Fruit fly (Drosophila melanogaster) whole organism, wandering third instar larva: ENCODE results near the gene CG16789.

Experiments used
- Abd-B ChIP-seq: fragments of >200 bp; optimal IDR thresholded peaks from 2 replicates; lab custom pipeline; 2017; ENCODE audit warnings: missing biosample characterization, missing genetic modification characterization
- CG32264 ChIP-seq: fragments of 200-800 bp; sonication (Bioruptor generic); optimal IDR thresholded peaks from 2 replicates; lab custom pipeline; 2016; ENCODE audit warnings: missing biosample characterization, missing genetic modification characterization
- CG9705 ChIP-seq: fragments of 200-800 bp; sonication (Bioruptor generic); optimal IDR thresholded peaks from 2 replicates; lab custom pipeline; 2018; ENCODE audit warnings: missing biosample characterization, mild to moderate bottlenecking, missing genetic modification characterization
- CrebA ChIP-seq: fragments of 200-800 bp; sonication (Bioruptor generic); optimal IDR thresholded peaks from 2 replicates; lab custom pipeline; 2016; ENCODE audit warnings: missing biosample characterization, mild to moderate bottlenecking, missing genetic modification characterization, borderline replicate concordance
- Dfd ChIP-seq: fragments of >200 bp; optimal IDR thresholded peaks from 2 replicates; lab custom pipeline; 2017; ENCODE audit warnings: missing biosample characterization, missing genetic modification characterization
- Dif ChIP-seq: fragments of 200-275, 200-300 bp; sonication (Bioruptor generic); optimal IDR thresholded peaks from 2 replicates; lab custom pipeline; 2018; ENCODE audit warnings: missing biosample characterization, missing genetic modification characterization; ENCODE audit not compliant: partially characterized antibody
- GATAd ChIP-seq: sonication (Bioruptor generic); optimal IDR thresholded peaks from 2 replicates; lab custom pipeline; 2016; ENCODE audit warnings: missing biosample characterization, missing genetic modification characterization
- HLH106 ChIP-seq: fragments of 200-800 bp; optimal IDR thresholded peaks from 3 replicates; lab custom pipeline; 2019; ENCODE audit warnings: missing biosample characterization, mild to moderate bottlenecking, missing genetic modification characterization, moderate library complexity
- Hnf4 ChIP-seq: fragments of 200-800 bp; sonication (Bioruptor generic); optimal IDR thresholded peaks from 2 replicates; lab custom pipeline; 2016; ENCODE audit warnings: missing biosample characterization, mild to moderate bottlenecking, missing genetic modification characterization
- Hr78 ChIP-seq: fragments of >200 bp; optimal IDR thresholded peaks from 2 replicates; lab custom pipeline; 2017; ENCODE audit warnings: missing biosample characterization, missing genetic modification characterization
- Hr83 ChIP-seq: fragments of 200-300 bp; sonication (Bioruptor generic); optimal IDR thresholded peaks from 2 replicates; lab custom pipeline; 2016; ENCODE audit warnings: missing biosample characterization, mild to moderate bottlenecking, missing genetic modification characterization, moderate library complexity; ENCODE audit not compliant: poor library complexity, severe bottlenecking
- Jra ChIP-seq: sonication (Bioruptor generic); optimal IDR thresholded peaks from 2 replicates; lab custom pipeline; 2016; ENCODE audit warnings: missing biosample characterization, missing genetic modification characterization
- Mio ChIP-seq: sonication (Bioruptor generic); optimal IDR thresholded peaks from 2 replicates; lab custom pipeline; 2016; ENCODE audit warnings: missing biosample characterization, missing genetic modification characterization
- Myc ChIP-seq: fragments of >200 bp; optimal IDR thresholded peaks from 2 replicates; lab custom pipeline; 2017
- N ChIP-seq: fragments of >200 bp; optimal IDR thresholded peaks from 2 replicates; lab custom pipeline; 2018; ENCODE audit warnings: missing biosample characterization, missing external identifiers, missing genetic modification characterization
- OdsH ChIP-seq: fragments of 200-800 bp; sonication (Bioruptor generic); optimal IDR thresholded peaks from 2 replicates; lab custom pipeline; 2016; ENCODE audit warnings: missing biosample characterization, mild to moderate bottlenecking, missing genetic modification characterization
- Rel ChIP-seq, 2 experiments: fragments of 200-800 bp; sonication (Bioruptor generic) in 1 of 2; optimal IDR thresholded peaks; 2 replicates in 1 of 2; 3 replicates in 1 of 2; lab custom pipeline; 2016 to 2019; ENCODE audit warnings: mild to moderate bottlenecking in 2 of 2, missing biosample characterization in 2 of 2, missing genetic modification characterization in 2 of 2, moderate library complexity in 1 of 2
- Sp1 ChIP-seq: fragments of 200-800 bp; sonication (Bioruptor generic); optimal IDR thresholded peaks from 3 replicates; lab custom pipeline; 2019; ENCODE audit warnings: missing biosample characterization, mild to moderate bottlenecking, missing genetic modification characterization, moderate library complexity
- Vsx2 ChIP-seq: fragments of 200-300, 225-300 bp; sonication (Bioruptor generic); optimal IDR thresholded peaks from 2 replicates; lab custom pipeline; 2018; ENCODE audit warnings: missing biosample characterization, missing genetic modification characterization; ENCODE audit not compliant: partially characterized antibody
- br ChIP-seq: fragments of 200-800 bp; sonication (Bioruptor generic); optimal IDR thresholded peaks from 2 replicates; lab custom pipeline; 2016; ENCODE audit warnings: missing biosample characterization, missing genetic modification characterization
- brk ChIP-seq: fragments of 200-800 bp; sonication (Bioruptor generic); optimal IDR thresholded peaks from 2 replicates; lab custom pipeline; 2016; ENCODE audit warnings: missing biosample characterization, mild to moderate bottlenecking, missing genetic modification characterization
- dl ChIP-seq, 2 experiments: fragments of 175-275, 200-275 bp in 1 of 2; fragments of 200-275 bp in 1 of 2; sonication (Bioruptor generic); optimal IDR thresholded peaks; lab custom pipeline; 2018; ENCODE audit warnings: mild to moderate bottlenecking in 2 of 2, missing biosample characterization in 2 of 2, missing genetic modification characterization in 2 of 2, moderate library complexity in 2 of 2; ENCODE audit not compliant: partially characterized antibody in 2 of 2, insufficient read depth in 1 of 2
- dmrt93B ChIP-seq: fragments of 200-800 bp; sonication (Bioruptor generic); optimal IDR thresholded peaks from 2 replicates; lab custom pipeline; 2018; ENCODE audit warnings: missing biosample characterization, mild to moderate bottlenecking, missing genetic modification characterization
- dsf ChIP-seq: sonication (Bioruptor generic); optimal IDR thresholded peaks from 2 replicates; lab custom pipeline; 2016; ENCODE audit warnings: missing biosample characterization, missing genetic modification characterization, borderline replicate concordance
- ey ChIP-seq: fragments of 200-800 bp; sonication (Bioruptor generic); optimal IDR thresholded peaks from 2 replicates; lab custom pipeline; 2016; ENCODE audit warnings: missing biosample characterization, missing genetic modification characterization
- foxo ChIP-seq, 2 experiments: fragments of 200-800 bp; sonication (Bioruptor generic); optimal IDR thresholded peaks; 2 replicates in 1 of 2; 3 replicates in 1 of 2; lab custom pipeline; 2016 to 2017; ENCODE audit warnings: missing biosample characterization in 2 of 2, missing genetic modification characterization in 2 of 2
- fru ChIP-seq: fragments of 200-800 bp; sonication (Bioruptor generic); optimal IDR thresholded peaks from 3 replicates; lab custom pipeline; 2016; ENCODE audit warnings: missing biosample characterization, mild to moderate bottlenecking, missing genetic modification characterization
- h ChIP-seq: fragments of 200-800 bp; sonication (Bioruptor generic); optimal IDR thresholded peaks from 3 replicates; lab custom pipeline; 2016; ENCODE audit warnings: missing biosample characterization, mild to moderate bottlenecking, missing genetic modification characterization
- jim ChIP-seq: fragments of 175-275, 200-325 bp; sonication (Bioruptor generic); optimal IDR thresholded peaks from 2 replicates; lab custom pipeline; 2016; ENCODE audit warnings: missing biosample characterization, mild to moderate bottlenecking, missing genetic modification characterization
- lola ChIP-seq: fragments of >200 bp; optimal IDR thresholded peaks from 2 replicates; lab custom pipeline; 2017; ENCODE audit warnings: missing biosample characterization, missing genetic modification characterization
- pan ChIP-seq: fragments of >200 bp; optimal IDR thresholded peaks from 2 replicates; lab custom pipeline; 2017
- psq ChIP-seq: fragments of 200-800 bp; sonication (Bioruptor generic); optimal IDR thresholded peaks from 3 replicates; lab custom pipeline; 2017; ENCODE audit warnings: missing biosample characterization, mild to moderate bottlenecking, missing genetic modification characterization, moderate library complexity
- rgr ChIP-seq: fragments of 200-800 bp; sonication (Bioruptor generic); optimal IDR thresholded peaks from 3 replicates; lab custom pipeline; 2016; ENCODE audit warnings: missing biosample characterization, mild to moderate bottlenecking, missing genetic modification characterization
- sage ChIP-seq: fragments of 200-800 bp; sonication (Bioruptor generic); optimal IDR thresholded peaks from 2 replicates; lab custom pipeline; 2016; ENCODE audit warnings: missing biosample characterization, mild to moderate bottlenecking, missing genetic modification characterization
- sv ChIP-seq: fragments of 200-800 bp; sonication (Bioruptor generic); optimal IDR thresholded peaks from 3 replicates; lab custom pipeline; 2016; ENCODE audit warnings: missing biosample characterization, missing genetic modification characterization
- tai ChIP-seq: sonication (Bioruptor generic); optimal IDR thresholded peaks from 2 replicates; lab custom pipeline; 2016; ENCODE audit warnings: missing biosample characterization, missing genetic modification characterization
- usp ChIP-seq: fragments of >200 bp; optimal IDR thresholded peaks from 2 replicates; lab custom pipeline; 2017; ENCODE audit warnings: missing biosample characterization, missing genetic modification characterization
- woc ChIP-seq: sonication (Bioruptor generic); optimal IDR thresholded peaks from 2 replicates; lab custom pipeline; 2016; ENCODE audit warnings: missing biosample characterization, mild to moderate bottlenecking, missing genetic modification characterization

Gene CG16789

DNA sequence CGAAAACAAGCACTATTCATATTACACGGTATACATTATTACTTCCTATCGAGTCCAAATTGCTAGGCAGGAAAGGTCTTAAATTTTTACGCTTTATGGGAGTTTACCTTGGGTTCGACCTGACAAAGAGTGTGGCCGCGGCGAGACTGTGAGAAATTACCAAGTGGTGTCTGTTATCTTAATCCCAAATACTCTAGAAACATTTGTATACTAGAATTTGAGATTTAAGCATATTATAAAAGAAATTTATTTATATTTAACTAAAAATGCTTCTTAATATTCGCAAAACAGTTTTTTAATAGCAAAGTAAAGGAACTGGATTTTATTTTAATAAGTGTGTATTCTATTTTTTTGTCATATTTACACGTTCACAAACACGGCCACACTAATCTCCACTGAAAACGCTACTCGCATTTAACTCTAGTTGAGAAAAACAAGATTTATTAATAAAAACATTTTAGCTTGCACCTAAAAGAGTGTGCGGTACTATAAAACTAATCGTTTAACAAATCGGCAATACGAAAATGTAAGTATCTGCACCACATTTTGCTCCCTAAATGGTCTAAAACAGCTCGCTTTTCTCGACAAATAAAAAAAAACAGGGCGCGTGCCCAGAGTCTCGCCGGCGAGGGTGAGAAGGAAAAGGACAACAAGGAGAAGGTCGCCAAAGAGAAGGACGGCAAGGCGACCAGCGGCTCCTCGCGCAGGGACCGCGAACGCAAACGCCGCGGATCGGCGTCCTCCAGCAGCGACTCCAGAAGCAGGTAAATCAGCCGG, 14.1 kb upstream of the CG16789 start, which contains the start of the genes mura and RnpS1:
Gene mura, minus strand, starts transcription at position 148 of the 777 bp plus-strand sequence.
Gene RnpS1, plus strand, starts transcription at position 376 of the 777 bp plus-strand sequence.
- TF ChIP-seq Rel (GFP tag; optimal IDR thresholded peaks at IDR 0.05; lab: Kevin White, UChicago), result no peak
- peak; percentile 58 for TF ChIP-seq Rel (tag; optimal IDR thresholded peaks at IDR 0.05; lab: Kevin White, UChicago)
- TF ChIP-seq br (GFP tag; lab: Kevin White, UChicago), result no peak

DNA sequence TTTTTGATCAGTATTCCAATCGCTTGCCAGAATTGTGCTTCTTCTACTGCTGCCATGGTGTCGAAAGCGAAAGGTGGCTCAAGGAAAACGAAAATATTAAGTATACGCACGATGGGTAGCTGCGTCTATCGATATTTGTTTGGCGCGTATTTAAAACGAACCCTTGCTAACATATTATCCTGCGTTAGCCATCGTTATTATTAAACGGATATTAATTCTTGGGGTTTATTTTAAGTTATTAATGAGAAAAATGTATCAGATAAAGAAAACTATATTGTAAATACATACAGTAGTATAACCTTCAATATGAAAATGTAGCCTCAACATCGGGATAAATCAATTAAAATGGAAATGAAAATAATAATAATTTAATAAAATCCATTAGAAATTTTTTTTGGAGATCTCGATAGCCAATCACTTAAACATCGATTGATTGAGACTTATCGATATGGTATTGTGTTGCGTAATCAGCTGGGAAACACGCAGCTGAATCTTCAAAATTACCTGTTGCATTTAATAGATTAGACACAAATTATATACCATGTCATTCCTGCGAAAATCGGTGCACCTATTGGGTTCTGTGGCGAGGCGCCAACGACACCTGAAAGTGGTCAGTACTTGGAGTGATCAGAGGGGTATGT, 10.5 kb upstream of the CG16789 start, which contains the start of the genes CG9386 and BckdhA:
Gene CG9386, minus strand, starts transcription at position 75 of the 641 bp plus-strand sequence.
Gene BckdhA, plus strand, starts transcription at position 452 of the 641 bp plus-strand sequence.
- TF ChIP-seq jim (GFP tag; lab: Kevin White, UChicago) (no peak), Abd-B (no peak), CG9705 (no peak), dl (GFP tag; optimal IDR thresholded peaks at IDR 0.05; lab: Kevin White, UChicago; ENCODE audit: insufficient read depth in 1 of 2, partially characterized antibody in 2 of 2) (no peak), Hr78 (no peak), Hr83 (GFP tag; lab: Kevin White, UChicago) (peak; percentile 48), Dif (no peak), sage (GFP tag; lab: Kevin White, UChicago) (no peak), sv (GFP tag; lab: Kevin White, UChicago) (no peak), CrebA (GFP tag; lab: Kevin White, UChicago) (no peak), psq (GFP tag; lab: Kevin White, UChicago) (peak; percentile 40), OdsH (GFP tag; lab: Kevin White, UChicago) (peak; percentile 21), fru (GFP tag; lab: Kevin White, UChicago) (peak; percentile 41), ey (GFP tag; lab: Kevin White, UChicago) (peak; percentile 13), lola (GFP tag; lab: Kevin White, UChicago) (no peak), rgr (GFP tag; lab: Kevin White, UChicago) (peak; percentile 54), Sp1 (peak; percentile 48), Dfd (no peak), Rel (GFP tag; optimal IDR thresholded peaks at IDR 0.05; lab: Kevin White, UChicago) (no peak), Rel (tag; optimal IDR thresholded peaks at IDR 0.05; lab: Kevin White, UChicago) (peak; percentile 82), GATAd (GFP tag; lab: Kevin White, UChicago) (no peak), CG32264 (no peak), br (GFP tag; lab: Kevin White, UChicago) (no peak), tai (no peak), Myc (no peak), brk (GFP tag; lab: Kevin White, UChicago) (no peak), usp (no peak), Hnf4 (no peak), pan (lab: Kevin White, UChicago) (no peak), Mio (GFP tag; lab: Kevin White, UChicago) (no peak), foxo (GFP tag; optimal IDR thresholded peaks at IDR 0.05; lab: Kevin White, UChicago) (peak in 1 of 2 experiments; percentile 62), woc (peak; percentile 48), HLH106 (tag; lab: Kevin White, UChicago) (peak; percentile 31), dmrt93B (no peak), Vsx2 (GFP tag; lab: Kevin White, UChicago) (no peak), N (no peak), dsf (GFP tag; lab: Kevin White, UChicago) (no peak), h (GFP tag; lab: Kevin White, UChicago) (peak; percentile 57), Jra (GFP tag; lab: Kevin White, UChicago) (peak; percentile 18)
